Fruit fly (Drosophila melanogaster) whole organism, wandering third instar larva: ENCODE measurements around the gene Bet1.

Experiments
- CG32264 ChIP-seq: fragments of 200-800 bp; sonication (Bioruptor generic); optimal IDR thresholded peaks from 2 replicates; lab custom pipeline; 2016; ENCODE audit warnings: missing biosample characterization, missing genetic modification characterization
- CG9705 ChIP-seq: fragments of 200-800 bp; sonication (Bioruptor generic); optimal IDR thresholded peaks from 2 replicates; lab custom pipeline; 2018; ENCODE audit warnings: missing biosample characterization, mild to moderate bottlenecking, missing genetic modification characterization
- CrebA ChIP-seq: fragments of 200-800 bp; sonication (Bioruptor generic); optimal IDR thresholded peaks from 2 replicates; lab custom pipeline; 2016; ENCODE audit warnings: missing biosample characterization, mild to moderate bottlenecking, missing genetic modification characterization, borderline replicate concordance
- Dfd ChIP-seq: fragments of >200 bp; optimal IDR thresholded peaks from 2 replicates; lab custom pipeline; 2017; ENCODE audit warnings: missing biosample characterization, missing genetic modification characterization
- Dif ChIP-seq: fragments of 200-275, 200-300 bp; sonication (Bioruptor generic); optimal IDR thresholded peaks from 2 replicates; lab custom pipeline; 2018; ENCODE audit warnings: missing biosample characterization, missing genetic modification characterization; ENCODE audit not compliant: partially characterized antibody
- GATAd ChIP-seq: sonication (Bioruptor generic); optimal IDR thresholded peaks from 2 replicates; lab custom pipeline; 2016; ENCODE audit warnings: missing biosample characterization, missing genetic modification characterization
- HLH106 ChIP-seq: fragments of 200-800 bp; optimal IDR thresholded peaks from 3 replicates; lab custom pipeline; 2019; ENCODE audit warnings: missing biosample characterization, mild to moderate bottlenecking, missing genetic modification characterization, moderate library complexity
- Hr78 ChIP-seq: fragments of >200 bp; optimal IDR thresholded peaks from 2 replicates; lab custom pipeline; 2017; ENCODE audit warnings: missing biosample characterization, missing genetic modification characterization
- Hr83 ChIP-seq: fragments of 200-300 bp; sonication (Bioruptor generic); optimal IDR thresholded peaks from 2 replicates; lab custom pipeline; 2016; ENCODE audit warnings: missing biosample characterization, mild to moderate bottlenecking, missing genetic modification characterization, moderate library complexity; ENCODE audit not compliant: poor library complexity, severe bottlenecking
- Jra ChIP-seq: sonication (Bioruptor generic); optimal IDR thresholded peaks from 2 replicates; lab custom pipeline; 2016; ENCODE audit warnings: missing biosample characterization, missing genetic modification characterization
- Mio ChIP-seq: sonication (Bioruptor generic); optimal IDR thresholded peaks from 2 replicates; lab custom pipeline; 2016; ENCODE audit warnings: missing biosample characterization, missing genetic modification characterization
- Myc ChIP-seq: fragments of >200 bp; optimal IDR thresholded peaks from 2 replicates; lab custom pipeline; 2017
- N ChIP-seq: fragments of >200 bp; optimal IDR thresholded peaks from 2 replicates; lab custom pipeline; 2018; ENCODE audit warnings: missing biosample characterization, missing external identifiers, missing genetic modification characterization
- OdsH ChIP-seq: fragments of 200-800 bp; sonication (Bioruptor generic); optimal IDR thresholded peaks from 2 replicates; lab custom pipeline; 2016; ENCODE audit warnings: missing biosample characterization, mild to moderate bottlenecking, missing genetic modification characterization
- Sp1 ChIP-seq: fragments of 200-800 bp; sonication (Bioruptor generic); optimal IDR thresholded peaks from 3 replicates; lab custom pipeline; 2019; ENCODE audit warnings: missing biosample characterization, mild to moderate bottlenecking, missing genetic modification characterization, moderate library complexity
- brk ChIP-seq: fragments of 200-800 bp; sonication (Bioruptor generic); optimal IDR thresholded peaks from 2 replicates; lab custom pipeline; 2016; ENCODE audit warnings: missing biosample characterization, mild to moderate bottlenecking, missing genetic modification characterization
- dl ChIP-seq, 2 experiments: fragments of 175-275, 200-275 bp in 1 of 2; fragments of 200-275 bp in 1 of 2; sonication (Bioruptor generic); optimal IDR thresholded peaks; lab custom pipeline; 2018; ENCODE audit warnings: mild to moderate bottlenecking in 2 of 2, missing biosample characterization in 2 of 2, missing genetic modification characterization in 2 of 2, moderate library complexity in 2 of 2; ENCODE audit not compliant: partially characterized antibody in 2 of 2, insufficient read depth in 1 of 2
- dmrt93B ChIP-seq: fragments of 200-800 bp; sonication (Bioruptor generic); optimal IDR thresholded peaks from 2 replicates; lab custom pipeline; 2018; ENCODE audit warnings: missing biosample characterization, mild to moderate bottlenecking, missing genetic modification characterization
- dsf ChIP-seq: sonication (Bioruptor generic); optimal IDR thresholded peaks from 2 replicates; lab custom pipeline; 2016; ENCODE audit warnings: missing biosample characterization, missing genetic modification characterization, borderline replicate concordance
- ey ChIP-seq: fragments of 200-800 bp; sonication (Bioruptor generic); optimal IDR thresholded peaks from 2 replicates; lab custom pipeline; 2016; ENCODE audit warnings: missing biosample characterization, missing genetic modification characterization
- foxo ChIP-seq, 2 experiments: fragments of 200-800 bp; sonication (Bioruptor generic); optimal IDR thresholded peaks; 2 replicates in 1 of 2; 3 replicates in 1 of 2; lab custom pipeline; 2016 to 2017; ENCODE audit warnings: missing biosample characterization in 2 of 2, missing genetic modification characterization in 2 of 2
- fru ChIP-seq: fragments of 200-800 bp; sonication (Bioruptor generic); optimal IDR thresholded peaks from 3 replicates; lab custom pipeline; 2016; ENCODE audit warnings: missing biosample characterization, mild to moderate bottlenecking, missing genetic modification characterization
- h ChIP-seq: fragments of 200-800 bp; sonication (Bioruptor generic); optimal IDR thresholded peaks from 3 replicates; lab custom pipeline; 2016; ENCODE audit warnings: missing biosample characterization, mild to moderate bottlenecking, missing genetic modification characterization
- jim ChIP-seq: fragments of 175-275, 200-325 bp; sonication (Bioruptor generic); optimal IDR thresholded peaks from 2 replicates; lab custom pipeline; 2016; ENCODE audit warnings: missing biosample characterization, mild to moderate bottlenecking, missing genetic modification characterization
- pan ChIP-seq: fragments of >200 bp; optimal IDR thresholded peaks from 2 replicates; lab custom pipeline; 2017
- psq ChIP-seq: fragments of 200-800 bp; sonication (Bioruptor generic); optimal IDR thresholded peaks from 3 replicates; lab custom pipeline; 2017; ENCODE audit warnings: missing biosample characterization, mild to moderate bottlenecking, missing genetic modification characterization, moderate library complexity
- rgr ChIP-seq: fragments of 200-800 bp; sonication (Bioruptor generic); optimal IDR thresholded peaks from 3 replicates; lab custom pipeline; 2016; ENCODE audit warnings: missing biosample characterization, mild to moderate bottlenecking, missing genetic modification characterization
- sv ChIP-seq: fragments of 200-800 bp; sonication (Bioruptor generic); optimal IDR thresholded peaks from 3 replicates; lab custom pipeline; 2016; ENCODE audit warnings: missing biosample characterization, missing genetic modification characterization
- tai ChIP-seq: sonication (Bioruptor generic); optimal IDR thresholded peaks from 2 replicates; lab custom pipeline; 2016; ENCODE audit warnings: missing biosample characterization, missing genetic modification characterization
- usp ChIP-seq: fragments of >200 bp; optimal IDR thresholded peaks from 2 replicates; lab custom pipeline; 2017; ENCODE audit warnings: missing biosample characterization, missing genetic modification characterization
- woc ChIP-seq: sonication (Bioruptor generic); optimal IDR thresholded peaks from 2 replicates; lab custom pipeline; 2016; ENCODE audit warnings: missing biosample characterization, mild to moderate bottlenecking, missing genetic modification characterization

Gene Bet1

dm6 chr3L:19261213-19261612, at the start of gene Bet1:
Bet1 (plus strand) TSS chr3L:19261394.
- TF ChIP-seq woc (peak; percentile 20), tai (GFP tag; lab: Kevin White, UChicago) (no peak), Myc (lab: Kevin White, UChicago) (peak; percentile 40), pan (lab: Kevin White, UChicago) (no peak), HLH106 (tag; lab: Kevin White, UChicago) (peak; percentile 22), dl (GFP tag; optimal IDR thresholded peaks at IDR 0.05; lab: Kevin White, UChicago; ENCODE audit: insufficient read depth in 1 of 2, partially characterized antibody in 2 of 2) (no peak)

dm6 chr3L:19214223-19214622, 47.0 kb upstream of the Bet1 start:
- TF ChIP-seq pan (lab: Kevin White, UChicago) = no peak
- no peak for TF ChIP-seq CrebA (GFP tag; lab: Kevin White, UChicago)
- TF ChIP-seq HLH106 (tag; lab: Kevin White, UChicago) = no peak
- no peak for TF ChIP-seq woc
- no peak for TF ChIP-seq dsf (GFP tag; lab: Kevin White, UChicago)
- no peak for TF ChIP-seq Mio
- no peak for TF ChIP-seq Myc (lab: Kevin White, UChicago)
- TF ChIP-seq CG9705 (GFP tag; lab: Kevin White, UChicago) = no peak
- TF ChIP-seq Hr78 (GFP tag; lab: Kevin White, UChicago) = no peak
- no peak for TF ChIP-seq tai (GFP tag; lab: Kevin White, UChicago)
- TF ChIP-seq N (GFP tag; lab: Kevin White, UChicago) = no peak
- TF ChIP-seq Hr83 (GFP tag; lab: Kevin White, UChicago) = no peak
- TF ChIP-seq sv (GFP tag; lab: Kevin White, UChicago) = no peak
- no peak for TF ChIP-seq CG32264 (GFP tag; lab: Kevin White, UChicago)

DNA sequence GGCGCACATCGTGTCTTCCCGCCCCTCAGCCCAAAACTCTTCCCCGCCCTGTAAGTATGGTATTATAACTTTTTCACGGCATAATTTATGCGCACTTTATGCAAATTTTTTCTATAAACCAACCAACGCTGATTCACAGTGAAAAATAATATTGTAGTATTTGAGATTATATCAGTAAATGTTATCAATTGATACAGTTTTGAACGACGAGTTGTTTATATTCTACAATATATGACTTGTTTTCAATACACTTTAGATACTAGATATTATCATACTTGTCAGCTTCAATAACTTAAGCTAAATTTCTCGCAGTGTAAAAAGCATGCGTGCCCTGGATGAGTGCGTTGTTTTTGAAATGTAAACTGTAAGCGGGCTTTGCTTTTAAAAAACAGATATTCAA, 44.8 kb upstream of the Bet1 start:
- TF ChIP-seq tai (GFP tag; lab: Kevin White, UChicago) (no peak), Dif (GFP tag; lab: Kevin White, UChicago) (no peak)

DNA sequence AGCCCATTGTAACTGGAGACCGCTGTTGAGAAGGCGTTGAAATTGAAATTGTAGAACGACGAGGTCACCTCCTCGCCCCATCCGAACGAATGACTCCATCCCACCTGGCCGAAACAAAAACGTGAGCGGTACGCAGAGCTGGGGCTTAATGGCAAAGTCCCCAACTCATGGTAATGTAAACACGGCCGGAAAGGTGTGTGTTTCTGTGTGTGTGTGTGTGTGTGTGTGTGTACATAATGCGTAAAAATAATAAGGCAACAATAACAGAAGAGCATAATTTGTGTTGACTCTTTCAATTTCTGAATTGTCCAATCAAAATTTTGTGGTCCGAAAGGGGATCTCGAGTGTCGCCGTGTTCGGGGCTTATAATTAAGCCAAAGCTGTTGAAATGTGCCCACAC, 39.7 kb upstream of the Bet1 start:
- TF ChIP-seq CG9705 (GFP tag; lab: Kevin White, UChicago) (no peak), Hr78 (GFP tag; lab: Kevin White, UChicago) (no peak), usp (GFP tag; lab: Kevin White, UChicago) (no peak), Sp1 (no peak), CrebA (GFP tag; lab: Kevin White, UChicago) (no peak), psq (GFP tag; lab: Kevin White, UChicago) (no peak)

- TF ChIP-seq Sp1 = no peak
- TF ChIP-seq ey = no peak
- TF ChIP-seq woc = no peak
- no peak for TF ChIP-seq foxo (GFP tag; optimal IDR thresholded peaks at IDR 0.05; lab: Kevin White, UChicago)
- TF ChIP-seq CG32264 (GFP tag; lab: Kevin White, UChicago) = no peak
- TF ChIP-seq h (GFP tag; lab: Kevin White, UChicago) = no peak
- TF ChIP-seq psq (GFP tag; lab: Kevin White, UChicago) = no peak
- TF ChIP-seq rgr (GFP tag; lab: Kevin White, UChicago) = no peak
- TF ChIP-seq HLH106 (tag; lab: Kevin White, UChicago) = no peak
- no peak for TF ChIP-seq CG9705 (GFP tag; lab: Kevin White, UChicago)
- no peak for TF ChIP-seq dsf (GFP tag; lab: Kevin White, UChicago)
- TF ChIP-seq jim (GFP tag; lab: Kevin White, UChicago) = no peak
- TF ChIP-seq Jra (GFP tag; lab: Kevin White, UChicago) = no peak
- no peak for TF ChIP-seq fru (GFP tag; lab: Kevin White, UChicago)
- no peak for TF ChIP-seq brk (GFP tag; lab: Kevin White, UChicago)
- TF ChIP-seq sv (GFP tag; lab: Kevin White, UChicago) = no peak
- TF ChIP-seq dl (GFP tag; optimal IDR thresholded peaks at IDR 0.05; lab: Kevin White, UChicago; ENCODE audit: insufficient read depth in 1 of 2, partially characterized antibody in 2 of 2) = no peak
- no peak for TF ChIP-seq Dfd (GFP tag; lab: Kevin White, UChicago)
- TF ChIP-seq Mio = no peak
Measured at dm6 chr3L:19225687-19226086, 35.5 kb upstream of the Bet1 start.

dm6 chr3L:19228371-19228817, 32.8 kb upstream of the Bet1 start:
- TF ChIP-seq sv (GFP tag; lab: Kevin White, UChicago) = no peak
- TF ChIP-seq N (GFP tag; lab: Kevin White, UChicago) = no peak
- TF ChIP-seq GATAd = no peak
- no peak for TF ChIP-seq rgr (GFP tag; lab: Kevin White, UChicago)
- TF ChIP-seq OdsH (GFP tag; lab: Kevin White, UChicago) = no peak
- TF ChIP-seq usp (GFP tag; lab: Kevin White, UChicago) = no peak
- no peak for TF ChIP-seq ey
- TF ChIP-seq dmrt93B (GFP tag; lab: Kevin White, UChicago) = no peak
- TF ChIP-seq Dif (GFP tag; lab: Kevin White, UChicago) = no peak
- TF ChIP-seq CG32264 (GFP tag; lab: Kevin White, UChicago) = no peak
- TF ChIP-seq Sp1 = no peak
- no peak for TF ChIP-seq Mio
- no peak for TF ChIP-seq Myc (lab: Kevin White, UChicago)
- TF ChIP-seq, all 38 proteins: peak for 0
